Worm (Caenorhabditis elegans) whole organism, L3 larva: ENCODE measurements around the gene srxa-16.

Experiments
- R02D3.7 ChIP-seq: fragments of 150-350 bp; optimal IDR thresholded peaks from 2 replicates; lab custom pipeline; 2014; ENCODE audit warnings: missing biosample characterization, missing genetic modification characterization
- ZK546.5 ChIP-seq: sonication (generic microtip); optimal IDR thresholded peaks from 2 replicates; lab custom pipeline; 2017; ENCODE audit warnings: missing biosample characterization, missing genetic modification characterization
- ama-1 ChIP-seq: fragments of 150-350 bp; optimal IDR thresholded peaks from 2 replicates; lab custom pipeline; 2018
- ceh-16 ChIP-seq: sonication (generic microtip); optimal IDR thresholded peaks from 2 replicates; lab custom pipeline; 2017; ENCODE audit warnings: missing biosample characterization, missing genetic modification characterization
- ceh-28 ChIP-seq: fragments of 150-350 bp; optimal IDR thresholded peaks from 2 replicates; lab custom pipeline; 2014; ENCODE audit warnings: missing biosample characterization, missing genetic modification reagents, missing genetic modification characterization
- ceh-82 ChIP-seq: fragments of 150-350 bp; optimal IDR thresholded peaks from 2 replicates; lab custom pipeline; 2014; ENCODE audit warnings: missing biosample characterization, missing genetic modification characterization
- ceh-9 ChIP-seq: sonication (generic microtip); optimal IDR thresholded peaks from 2 replicates; lab custom pipeline; 2018; ENCODE audit warnings: missing biosample characterization, missing genetic modification characterization
- daf-12 ChIP-seq: fragments of 150-350 bp; optimal IDR thresholded peaks from 2 replicates; lab custom pipeline; 2014; ENCODE audit warnings: missing biosample characterization, missing genetic modification reagents, missing genetic modification characterization
- egl-27 ChIP-seq: sonication (generic microtip); optimal IDR thresholded peaks from 4 replicates; lab custom pipeline; 2017; ENCODE audit warnings: missing biosample characterization, missing genetic modification reagents, missing genetic modification characterization
- egl-5 ChIP-seq: fragments of 150-350 bp; optimal IDR thresholded peaks from 2 replicates; lab custom pipeline; 2017; ENCODE audit warnings: missing biosample characterization, missing genetic modification reagents, missing genetic modification characterization, inconsistent platforms
- elt-1 ChIP-seq: fragments of 150-350 bp; optimal IDR thresholded peaks from 2 replicates; lab custom pipeline; 2014; ENCODE audit warnings: missing biosample characterization, missing genetic modification characterization
- elt-2 ChIP-seq: sonication (generic microtip); optimal IDR thresholded peaks from 2 replicates; lab custom pipeline; 2016; ENCODE audit warnings: missing genetic modification reagents, mild to moderate bottlenecking, missing genetic modification characterization, missing compliant biosample characterization
- eor-1 ChIP-seq, 2 experiments: fragments of 150-350 bp; optimal IDR thresholded peaks; 2 replicates each; lab custom pipeline; 2014 to 2018; ENCODE audit warnings: missing biosample characterization in 2 of 2, missing genetic modification characterization in 2 of 2
- fkh-10 ChIP-seq: sonication (generic microtip); optimal IDR thresholded peaks from 2 replicates; lab custom pipeline; 2017; ENCODE audit warnings: missing biosample characterization, missing genetic modification reagents, missing genetic modification characterization
- fkh-2 ChIP-seq: fragments of 150-350 bp; optimal IDR thresholded peaks from 2 replicates; lab custom pipeline; 2014; ENCODE audit warnings: missing biosample characterization, missing genetic modification reagents, missing genetic modification characterization
- fos-1 ChIP-seq: fragments of 150-350 bp; optimal IDR thresholded peaks from 2 replicates; lab custom pipeline; 2014; ENCODE audit warnings: missing biosample characterization, missing genetic modification characterization
- jun-1 ChIP-seq: fragments of 150-350 bp; optimal IDR thresholded peaks from 2 replicates; lab custom pipeline; 2014; ENCODE audit warnings: missing biosample characterization, missing genetic modification reagents, missing genetic modification characterization
- lin-15B ChIP-seq: fragments of 150-350 bp; optimal IDR thresholded peaks from 2 replicates; lab custom pipeline; 2014; ENCODE audit warnings: missing biosample characterization, missing genetic modification characterization
- lin-39 ChIP-seq: fragments of 150-350 bp; optimal IDR thresholded peaks from 2 replicates; lab custom pipeline; 2018; ENCODE audit warnings: missing biosample characterization, missing genetic modification reagents, missing genetic modification characterization
- nhr-11 ChIP-seq: fragments of 150-350 bp; optimal IDR thresholded peaks from 2 replicates; lab custom pipeline; 2014; ENCODE audit warnings: missing biosample characterization, missing genetic modification characterization
- nhr-12 ChIP-seq: fragments of 150-350 bp; optimal IDR thresholded peaks from 2 replicates; lab custom pipeline; 2014; ENCODE audit warnings: missing biosample characterization, missing genetic modification characterization
- nhr-23 ChIP-seq: fragments of 150-350 bp; optimal IDR thresholded peaks from 2 replicates; lab custom pipeline; 2014; ENCODE audit warnings: missing biosample characterization, missing genetic modification reagents, missing genetic modification characterization
- nhr-25 ChIP-seq: sonication (generic microtip); optimal IDR thresholded peaks from 2 replicates; lab custom pipeline; 2017; ENCODE audit warnings: missing biosample characterization, missing genetic modification characterization
- nhr-28 ChIP-seq: fragments of 150-350 bp; optimal IDR thresholded peaks from 2 replicates; lab custom pipeline; 2014; ENCODE audit warnings: missing biosample characterization, missing genetic modification characterization
- nhr-43 ChIP-seq: sonication (generic microtip); optimal IDR thresholded peaks from 2 replicates; lab custom pipeline; 2016; ENCODE audit warnings: mild to moderate bottlenecking, missing genetic modification characterization, missing compliant biosample characterization; ENCODE audit not compliant: poor library complexity, severe bottlenecking
- nhr-67 ChIP-seq: fragments of 150-350 bp; optimal IDR thresholded peaks from 2 replicates; lab custom pipeline; 2014; ENCODE audit warnings: missing biosample characterization, missing genetic modification characterization
- pha-4 ChIP-seq: fragments of 150-350 bp; optimal IDR thresholded peaks from 2 replicates; lab custom pipeline; 2014; ENCODE audit warnings: missing biosample characterization, missing genetic modification reagents, missing genetic modification characterization
- pqm-1 ChIP-seq: fragments of 150-350 bp; optimal IDR thresholded peaks from 2 replicates; lab custom pipeline; 2017; ENCODE audit warnings: missing biosample characterization, missing genetic modification characterization, inconsistent platforms
- snpc-4 ChIP-seq: fragments of 150-350 bp; optimal IDR thresholded peaks from 2 replicates; lab custom pipeline; 2014; ENCODE audit warnings: missing biosample characterization, missing genetic modification characterization
- tbx-2 ChIP-seq: sonication (generic microtip); optimal IDR thresholded peaks from 2 replicates; lab custom pipeline; 2016; ENCODE audit warnings: mild to moderate bottlenecking, missing genetic modification characterization, missing compliant biosample characterization
- unc-62 ChIP-seq: fragments of 150-350 bp; sonication (generic microtip); optimal IDR thresholded peaks from 4 replicates; lab custom pipeline; 2014; ENCODE audit warnings: missing biosample characterization, missing genetic modification reagents, missing genetic modification characterization
- zag-1 ChIP-seq: fragments of 150-350 bp; optimal IDR thresholded peaks from 2 replicates; lab custom pipeline; 2014; ENCODE audit warnings: missing biosample characterization, missing genetic modification characterization
- ztf-11 ChIP-seq: fragments of 150-350 bp; optimal IDR thresholded peaks from 2 replicates; lab custom pipeline; 2014; ENCODE audit warnings: missing biosample characterization, missing genetic modification characterization

The srxa-16 gene

ce11 chrV:16159594-16159993, 45.5 kb upstream of the srxa-16 start, which contains the start of gene F10A3.17:
F10A3.17 (minus strand) TSS chrV:16159694.
- TF ChIP-seq ZK546.5 (no peak), nhr-12 (tag; lab: Kevin White, UChicago) (no peak), ztf-11 (tag; lab: Kevin White, UChicago) (no peak), nhr-25 (tag; lab: Kevin White, UChicago) (no peak), pha-4 (tag; lab: Kevin White, UChicago) (no peak), ceh-82 (tag; lab: Kevin White, UChicago) (no peak), nhr-43 (tag; lab: Kevin White, UChicago) (no peak), egl-27 (tag; lab: Kevin White, UChicago) (no peak), R02D3.7 (no peak), elt-2 (no peak), ama-1 (no peak)

DNA sequence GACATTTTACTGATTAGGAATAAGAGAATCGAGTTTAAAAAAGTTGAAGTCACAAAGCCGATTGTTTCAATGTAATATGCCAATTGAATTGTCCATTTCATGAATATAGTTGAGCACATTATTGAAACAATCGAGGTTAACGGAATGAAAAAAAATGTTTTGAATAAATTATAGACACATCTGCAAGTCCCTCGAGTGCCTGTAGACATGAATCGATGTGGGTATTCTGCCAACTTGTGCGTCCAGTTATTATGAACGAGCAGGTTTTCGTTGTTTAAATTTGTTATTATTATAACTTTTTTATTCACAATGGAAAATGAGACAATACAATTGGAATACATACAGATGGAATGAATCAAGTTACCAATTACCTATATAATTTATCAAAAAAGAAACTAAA, 44.3 kb upstream of the srxa-16 start, which contains the start of gene str-99:
Gene str-99, minus strand, starts transcription at position 101 of the 400 bp plus-strand sequence.
- TF ChIP-seq fos-1 (tag; lab: Kevin White, UChicago), result no peak
- no peak for TF ChIP-seq ceh-9 (tag; lab: Kevin White, UChicago)
- no peak for TF ChIP-seq egl-5 (tag; lab: Kevin White, UChicago)
- TF ChIP-seq ceh-82 (tag; lab: Kevin White, UChicago), result no peak
- no peak for TF ChIP-seq nhr-43 (tag; lab: Kevin White, UChicago)
- no peak for TF ChIP-seq eor-1 (tag; optimal IDR thresholded peaks at IDR 0.05; lab: Kevin White, UChicago)
- TF ChIP-seq lin-39, result no peak
- no peak for TF ChIP-seq fkh-2 (tag; lab: Kevin White, UChicago)
- no peak for TF ChIP-seq tbx-2 (tag; lab: Kevin White, UChicago)
- TF ChIP-seq nhr-28 (tag; lab: Kevin White, UChicago), result no peak
- TF ChIP-seq fkh-10 (GFP tag; lab: Kevin White, UChicago), result no peak
- no peak for TF ChIP-seq zag-1 (tag; lab: Kevin White, UChicago)
- no peak for TF ChIP-seq nhr-23
- TF ChIP-seq daf-12 (tag; lab: Kevin White, UChicago), result no peak
- TF ChIP-seq R02D3.7, result no peak
- TF ChIP-seq elt-1 (tag; lab: Kevin White, UChicago), result no peak
- TF ChIP-seq nhr-12 (tag; lab: Kevin White, UChicago), result no peak
- no peak for TF ChIP-seq snpc-4

ce11 chrV:16155111-16155510, 41.0 kb upstream of the srxa-16 start, which contains the start of gene str-97:
str-97 (minus strand) TSS chrV:16155211.
- TF ChIP-seq fkh-2 (tag; lab: Kevin White, UChicago), result no peak
- TF ChIP-seq unc-62 (GFP tag; lab: Kevin White, UChicago), result no peak
- TF ChIP-seq pqm-1, result no peak
- no peak for TF ChIP-seq jun-1
- TF ChIP-seq ceh-82 (tag; lab: Kevin White, UChicago), result no peak
- no peak for TF ChIP-seq ceh-28 (tag; lab: Kevin White, UChicago)
- no peak for TF ChIP-seq lin-15B (tag; lab: Kevin White, UChicago)
- no peak for TF ChIP-seq tbx-2 (tag; lab: Kevin White, UChicago)
- no peak for TF ChIP-seq ZK546.5
- no peak for TF ChIP-seq eor-1 (tag; optimal IDR thresholded peaks at IDR 0.05; lab: Kevin White, UChicago)
- TF ChIP-seq ceh-16 (tag; lab: Kevin White, UChicago), result no peak
- no peak for TF ChIP-seq R02D3.7
- no peak for TF ChIP-seq lin-39
- no peak for TF ChIP-seq nhr-67
- TF ChIP-seq fos-1 (tag; lab: Kevin White, UChicago), result no peak

DNA sequence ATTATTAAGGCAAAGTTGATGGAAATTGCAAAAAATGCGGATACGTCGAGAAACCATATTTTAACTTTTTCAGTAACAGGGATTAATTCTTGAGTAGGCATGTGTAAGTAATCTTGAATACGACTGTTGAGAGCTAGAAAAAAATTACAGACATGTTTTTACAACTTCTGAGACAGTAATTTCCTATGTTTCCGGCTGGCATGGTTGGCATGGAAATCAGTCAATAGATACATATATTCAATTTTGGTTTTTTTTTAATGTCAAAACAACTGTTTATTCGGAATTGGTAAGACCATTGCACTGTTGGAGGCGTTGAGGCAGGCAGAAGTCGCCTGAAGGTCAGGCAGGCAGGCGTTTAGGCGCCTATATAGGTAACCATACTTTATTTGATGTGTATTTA, 39.2 kb upstream of the srxa-16 start, which contains the start of gene str-254:
Gene str-254, minus strand, starts transcription at position 101 of the 400 bp plus-strand sequence.
- TF ChIP-seq fkh-10 (GFP tag; lab: Kevin White, UChicago), result no peak
- no peak for TF ChIP-seq ceh-16 (tag; lab: Kevin White, UChicago)
- TF ChIP-seq, all 47 proteins: peak for 0

DNA sequence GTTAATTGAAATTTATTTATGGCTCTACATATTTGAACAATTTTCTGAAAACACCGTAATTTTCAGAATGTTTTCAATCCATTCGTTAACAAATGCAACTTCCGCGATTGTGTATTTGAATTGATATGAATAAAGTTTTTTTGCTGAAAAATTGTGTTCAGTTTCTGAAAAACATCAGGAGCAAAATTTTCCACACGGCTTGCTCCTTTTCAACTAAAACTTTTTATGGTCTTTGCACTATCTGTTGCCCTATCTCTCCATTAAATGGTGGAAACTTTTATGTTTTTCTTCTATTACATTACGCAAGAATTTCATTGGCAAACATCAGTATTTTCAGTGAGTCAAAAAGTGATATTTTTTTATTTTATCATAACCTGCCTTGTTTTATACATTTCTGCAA, 34.7 kb upstream of the srxa-16 start, which contains the start of gene F10A3.4:
Gene F10A3.4, plus strand, starts transcription at position 301 of the 400 bp plus-strand sequence.
- TF ChIP-seq ama-1 (no peak), nhr-25 (tag; lab: Kevin White, UChicago) (no peak), nhr-11 (tag; lab: Kevin White, UChicago) (no peak), elt-2 (peak; percentile 15)
